Fruit fly (Drosophila melanogaster): ENCODE data around the gene moi.

Gene moi

DNA sequence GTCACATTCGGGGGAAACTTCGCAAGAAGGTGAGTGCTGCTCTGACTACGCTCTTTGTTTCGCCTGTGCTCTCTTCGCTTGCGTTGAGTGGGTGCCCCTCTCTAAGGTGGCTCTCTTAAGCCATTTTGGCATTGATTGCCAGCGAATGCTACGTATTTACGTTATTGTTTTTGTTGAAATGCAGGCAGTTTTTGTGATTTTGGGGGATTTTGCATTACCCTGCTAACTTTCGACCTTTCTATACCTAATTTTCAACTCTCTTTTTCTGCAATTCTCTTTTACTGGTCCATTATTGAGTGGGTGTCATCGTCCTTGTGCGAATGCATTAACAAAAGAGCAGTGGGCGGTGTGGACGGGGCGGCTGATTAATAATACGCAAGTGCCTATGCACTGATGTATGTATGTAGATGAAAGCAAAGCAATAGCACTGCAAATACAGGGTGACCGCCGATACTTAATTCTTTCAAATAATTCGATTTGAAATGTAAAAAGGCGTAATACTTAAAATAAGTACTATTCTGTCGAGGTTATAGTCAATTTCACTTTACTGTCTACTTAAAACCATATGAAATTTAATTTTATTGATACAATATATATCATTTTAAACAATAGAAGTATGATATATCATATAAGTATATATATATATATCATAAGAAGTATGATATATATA, 19.9 kb downstream of the moi start (continued):
- TF ChIP-seq slbo (GFP tag; IDR thresholded peaks at IDR 0.05) (no peak), Bdp1 (GFP tag; optimal IDR thresholded peaks at IDR 0.05) (no peak), sr (GFP tag; IDR thresholded peaks at IDR 0.05) (peak; percentile 63; the same call in 2 of the 3 replicates), CG34376 (GFP tag; optimal IDR thresholded peaks at IDR 0.05) (peak; percentile 10), Atf3 (GFP tag; optimal IDR thresholded peaks at IDR 0.05) (no peak), CG9817 (tag; optimal IDR thresholded peaks at IDR 0.05) (no peak), chn (GFP tag; optimal IDR thresholded peaks at IDR 0.05) (no peak), tup (GFP tag; optimal IDR thresholded peaks at IDR 0.05) (no peak), gt (GFP tag; IDR thresholded peaks at IDR 0.05) (no peak), shn (GFP tag; optimal IDR thresholded peaks at IDR 0.05) (no peak), Hr51 (GFP tag; optimal IDR thresholded peaks at IDR 0.05) (peak in 1 of 2 experiments; percentile 0), Trl (optimal IDR thresholded peaks at IDR 0.05) (peak; percentile 94 to 98), Trl (GFP tag; optimal IDR thresholded peaks at IDR 0.05) (no peak), lbe (GFP tag; optimal IDR thresholded peaks at IDR 0.05) (no peak), Drgx (GFP tag; IDR thresholded peaks at IDR 0.05) (peak; percentile 13; the same call in 1 of the 2 replicates), corto (GFP tag; optimal IDR thresholded peaks at IDR 0.05) (peak; percentile 1), CG17385 (GFP tag; optimal IDR thresholded peaks at IDR 0.05) (peak; percentile 23), sug (tag; optimal IDR thresholded peaks at IDR 0.05) (no peak), CG9876 (GFP tag; optimal IDR thresholded peaks at IDR 0.05) (no peak), Optix (GFP tag; IDR thresholded peaks at IDR 0.05) (0 out of 3 replicates have a peak, but pooled peaks have one; percentile 12), B-H1 (GFP tag; IDR thresholded peaks at IDR 0.05) (no peak), CG10366 (GFP tag; IDR thresholded peaks at IDR 0.05) (0 out of 2 replicates have a peak, but pooled peaks have one; percentile 11), CG3163 (GFP tag; optimal IDR thresholded peaks at IDR 0.05) (peak; percentile 99), nom (GFP tag; optimal IDR thresholded peaks at IDR 0.05) (peak; percentile 55), CG6272 (GFP tag; IDR thresholded peaks at IDR 0.05) (no peak)

DNA sequence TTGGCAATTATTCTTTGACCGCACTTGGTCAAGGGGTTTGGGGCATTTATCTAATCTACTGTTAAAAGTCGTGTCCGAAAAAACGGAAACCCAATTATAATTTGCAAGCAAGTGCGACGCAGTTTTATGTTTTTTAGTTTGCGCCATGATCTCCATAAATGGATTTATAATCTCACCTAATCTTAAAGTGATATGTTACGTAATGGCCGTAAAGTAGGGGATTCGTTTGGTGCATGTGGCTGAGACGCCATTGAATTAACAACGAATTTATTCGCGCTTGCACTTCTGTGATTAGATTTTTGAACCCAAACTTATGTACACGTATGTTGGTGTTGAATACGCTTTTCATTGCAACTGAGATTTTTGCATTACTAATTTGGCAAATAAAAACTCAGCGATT, 21.4 kb downstream of the moi start:
- TF ChIP-seq Pdp1 (GFP tag; optimal IDR thresholded peaks at IDR 0.05) (peak in 1 of 2 experiments; percentile 87), NfI (GFP tag; optimal IDR thresholded peaks at IDR 0.05) (no peak), CG6765 (GFP tag; optimal IDR thresholded peaks at IDR 0.05) (no peak), CG10321 (GFP tag; IDR thresholded peaks at IDR 0.05) (no peak), ems (GFP tag; optimal IDR thresholded peaks at IDR 0.05) (no peak), CG10274 (GFP tag; optimal IDR thresholded peaks at IDR 0.05) (peak; percentile 68), CG15601 (tag; optimal IDR thresholded peaks at IDR 0.05) (no peak), CG8765 (GFP tag; IDR thresholded peaks at IDR 0.05) (no peak), insv (GFP tag; optimal IDR thresholded peaks at IDR 0.05) (no peak), Usf (GFP tag; optimal IDR thresholded peaks at IDR 0.05) (no peak), Xrp1 (GFP tag; IDR thresholded peaks at IDR 0.05) (no peak), cas (GFP tag; IDR thresholded peaks at IDR 0.05) (no peak), row (GFP tag; IDR thresholded peaks at IDR 0.05) (no peak), disco-r (GFP tag; optimal IDR thresholded peaks at IDR 0.05) (no peak), chinmo (GFP tag; IDR thresholded peaks at IDR 0.05; ENCODE audit: partially characterized antibody) (0 out of 4 replicates have a peak, but pooled peaks have one; percentile 9), sc (optimal IDR thresholded peaks at IDR 0.05) (no peak), sc (GFP tag; optimal IDR thresholded peaks at IDR 0.05) (no peak), danr (GFP tag; IDR thresholded peaks at IDR 0.05) (no peak), Rfx (GFP tag; IDR thresholded peaks at IDR 0.05) (no peak), CG15514 (GFP tag; optimal IDR thresholded peaks at IDR 0.05) (no peak)

Measured in whole organism, embryonic.